Worm (Caenorhabditis elegans): ENCODE measurements around the gene umps-1.

ce11 chrIII:10359916-10360315 lies 2.5 kb upstream of the umps-1 start:
- TF ChIP-seq klf-2 (GFP tag; conservative IDR thresholded peaks at IDR 0.05) (no peak), flt-1 (GFP tag; IDR thresholded peaks at IDR 0.05) (no peak), T22C8.4 (GFP tag; IDR thresholded peaks at IDR 0.05) (no peak)

Measured in whole organism, midembryonic.